Fruit fly (Drosophila melanogaster): ENCODE results near the gene JMJD7.

dm6 chr3L:13477453-13478184 is 27.5 kb upstream of the JMJD7 start, which contains the start of gene stv:
- TF ChIP-seq Sin3A (optimal IDR thresholded peaks at IDR 0.05): no peak
- no peak for TF ChIP-seq CG11093 (GFP tag; IDR thresholded peaks at IDR 0.05)
- TF ChIP-seq pb (GFP tag; optimal IDR thresholded peaks at IDR 0.05): no peak
- no peak for TF ChIP-seq jigr1 (GFP tag; IDR thresholded peaks at IDR 0.05)
- no peak for TF ChIP-seq ewg (GFP tag; optimal IDR thresholded peaks at IDR 0.05)
- peak; percentile 66 for TF ChIP-seq Aef1 (GFP tag; IDR thresholded peaks at IDR 0.05)
- peak; percentile 6; the same call in 1 of the 3 replicates for TF ChIP-seq so (GFP tag; IDR thresholded peaks at IDR 0.05)
- no peak for TF ChIP-seq lola (GFP tag; optimal IDR thresholded peaks at IDR 0.05)

All from whole organism, embryonic.